Fruit fly (Drosophila melanogaster): Measurements from ENCODE around the gene Usp47.

The Usp47 gene

DNA sequence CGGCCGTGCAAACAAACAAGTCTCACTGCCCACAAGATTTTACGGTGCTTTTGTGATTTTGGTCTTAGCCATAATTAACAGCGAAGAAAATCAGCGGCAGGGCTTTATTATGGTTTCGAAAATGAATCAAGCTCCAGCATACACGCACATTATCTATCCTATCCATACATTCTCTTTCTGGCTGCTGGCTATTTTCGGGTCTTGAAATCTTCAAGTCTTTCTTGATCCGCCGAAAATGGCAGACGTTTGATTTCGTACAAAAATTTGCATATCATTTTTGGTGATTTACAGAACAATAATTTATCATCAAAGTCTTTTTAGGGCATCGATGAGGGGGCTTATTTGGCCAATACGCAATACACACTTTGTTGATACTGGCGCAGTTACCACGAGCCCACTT, 36.0 kb downstream of the Usp47 start:
- TF ChIP-seq tup (GFP tag; optimal IDR thresholded peaks at IDR 0.05) = no peak
- no peak for TF ChIP-seq CG8359 (GFP tag; optimal IDR thresholded peaks at IDR 0.05; ENCODE audit: borderline replicate concordance)
- no peak for TF ChIP-seq hbn (GFP tag; IDR thresholded peaks at IDR 0.05; ENCODE audit: partially characterized antibody)
- no peak for TF ChIP-seq Aef1 (GFP tag; IDR thresholded peaks at IDR 0.05)
- no peak for TF ChIP-seq bbx (GFP tag; IDR thresholded peaks at IDR 0.05; ENCODE audit: partially characterized antibody)
- TF ChIP-seq CG3163 (GFP tag; optimal IDR thresholded peaks at IDR 0.05) = no peak
- peak; percentile 31 for TF ChIP-seq CG13624 (GFP tag; optimal IDR thresholded peaks at IDR 0.05)
- no peak for TF ChIP-seq Sox100B (GFP tag; optimal IDR thresholded peaks at IDR 0.05)
- TF ChIP-seq Fer1 (GFP tag; optimal IDR thresholded peaks at IDR 0.05) = no peak
- no peak for TF ChIP-seq CG15696 (tag; optimal IDR thresholded peaks at IDR 0.05)
- no peak for TF ChIP-seq D19A (tag; optimal IDR thresholded peaks at IDR 0.05)
- no peak for TF ChIP-seq CG12391 (tag; optimal IDR thresholded peaks at IDR 0.05)
- TF ChIP-seq CG11247 (GFP tag; IDR thresholded peaks at IDR 0.05) = no peak
- peak; percentile 27 for TF ChIP-seq CG12769 (tag; optimal IDR thresholded peaks at IDR 0.05)
- no peak for TF ChIP-seq ken (GFP tag; IDR thresholded peaks at IDR 0.05)
- peak; percentile 90 for TF ChIP-seq CG13894 (tag; optimal IDR thresholded peaks at IDR 0.05)
- TF ChIP-seq CG18599 (GFP tag; optimal IDR thresholded peaks at IDR 0.05) = no peak
- no peak for TF ChIP-seq E2f2 (GFP tag; IDR thresholded peaks at IDR 0.05)
- TF ChIP-seq wek (GFP tag; optimal IDR thresholded peaks at IDR 0.05) = no peak
- no peak for TF ChIP-seq CG30431 (GFP tag; optimal IDR thresholded peaks at IDR 0.05)
- no peak for TF ChIP-seq CG15479 (GFP tag; optimal IDR thresholded peaks at IDR 0.05)
- TF ChIP-seq CG14050 (GFP tag; IDR thresholded peaks at IDR 0.05) = no peak
- TF ChIP-seq chinmo (GFP tag; IDR thresholded peaks at IDR 0.05; ENCODE audit: partially characterized antibody) = 0 out of 4 replicates have a peak, but pooled peaks have one; percentile 8
- no peak for TF ChIP-seq CG10543 (GFP tag; optimal IDR thresholded peaks at IDR 0.05)
- no peak for TF ChIP-seq CG17328 (GFP tag; IDR thresholded peaks at IDR 0.05)

DNA sequence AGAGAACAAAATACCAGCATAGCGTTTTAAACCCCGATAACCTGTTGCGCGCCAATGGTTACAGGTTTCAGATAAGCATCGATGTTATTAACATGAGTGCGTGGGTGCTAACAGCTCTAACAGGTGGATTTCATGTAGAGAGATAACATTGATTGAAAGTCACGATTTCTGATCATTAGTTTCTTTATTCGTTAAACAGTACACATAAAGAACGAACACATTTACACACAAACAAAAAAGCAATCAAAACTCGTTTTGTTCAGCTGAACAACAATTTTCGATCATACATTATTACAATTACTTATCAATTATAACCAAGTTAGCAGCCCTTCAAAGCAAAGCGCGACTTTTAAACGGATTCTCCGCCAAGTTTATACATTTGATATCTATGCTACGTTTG, 36.9 kb downstream of the Usp47 start:
- TF ChIP-seq mirr (GFP tag; optimal IDR thresholded peaks at IDR 0.05) (peak; percentile 38), tin (GFP tag; optimal IDR thresholded peaks at IDR 0.05) (peak; percentile 35), Max (GFP tag; optimal IDR thresholded peaks at IDR 0.05) (peak; percentile 11), CG12942 (GFP tag; optimal IDR thresholded peaks at IDR 0.05) (no peak), CG7271 (tag; optimal IDR thresholded peaks at IDR 0.05) (no peak), CG1792 (GFP tag; optimal IDR thresholded peaks at IDR 0.05) (peak; percentile 44), CG13287 (GFP tag; IDR thresholded peaks at IDR 0.05; ENCODE audit: partially characterized antibody) (peak; percentile 48; the same call in 1 of the 2 replicates), CG18476 (GFP tag; optimal IDR thresholded peaks at IDR 0.05) (no peak), Doc3 (GFP tag; IDR thresholded peaks at IDR 0.05; ENCODE audit: partially characterized antibody) (0 out of 3 replicates have a peak, but pooled peaks have one; percentile 17), oc (tag; optimal IDR thresholded peaks at IDR 0.05) (no peak), cg (GFP tag; optimal IDR thresholded peaks at IDR 0.05) (no peak), Fer1 (GFP tag; optimal IDR thresholded peaks at IDR 0.05) (peak; percentile 72), lilli (GFP tag; optimal IDR thresholded peaks at IDR 0.05) (peak; percentile 58), Side (GFP tag; optimal IDR thresholded peaks at IDR 0.05) (peak; percentile 51), CG30020 (tag; optimal IDR thresholded peaks at IDR 0.05) (no peak), Dp (GFP tag; optimal IDR thresholded peaks at IDR 0.05) (peak; percentile 93), hkb (optimal IDR thresholded peaks at IDR 0.05) (no peak), hkb (GFP tag; IDR thresholded peaks at IDR 0.05) (peak; percentile 66), CG13624 (GFP tag; optimal IDR thresholded peaks at IDR 0.05) (peak; percentile 65), schlank (tag; optimal IDR thresholded peaks at IDR 0.05) (no peak), fu2 (GFP tag; optimal IDR thresholded peaks at IDR 0.05) (no peak), ttk (GFP tag; IDR thresholded peaks at IDR 0.05) (no peak), CG8089 (GFP tag; optimal IDR thresholded peaks at IDR 0.05) (no peak), CG16815 (GFP tag; optimal IDR thresholded peaks at IDR 0.05) (no peak), pzg (GFP tag; optimal IDR thresholded peaks at IDR 0.05) (peak; percentile 66), CG14710 (tag; optimal IDR thresholded peaks at IDR 0.05) (peak; percentile 36), Elba2 (GFP tag; optimal IDR thresholded peaks at IDR 0.05) (no peak), CG4617 (GFP tag; optimal IDR thresholded peaks at IDR 0.05; ENCODE audit: borderline replicate concordance) (no peak)

Data from whole organism, embryonic.